Worm (Caenorhabditis elegans): ENCODE measurements around the gene mtx-2.

ce11 chrIII:7736806-7737205 is 26.6 kb downstream of the mtx-2 start:
- TF ChIP-seq tab-1 (GFP tag; IDR thresholded peaks at IDR 0.05) = no peak
- TF ChIP-seq T22C8.4 (GFP tag; IDR thresholded peaks at IDR 0.05) = no peak
- TF ChIP-seq med-1 (GFP tag; optimal IDR thresholded peaks at IDR 0.05; ENCODE audit: insufficient read depth) = no peak

Data from whole organism, midembryonic.